Worm (Caenorhabditis elegans) whole organism, early embryonic: Measurements from ENCODE around the gene T27D12.1.

Source experiments
- B0310.2 ChIP-seq: sonication (generic microtip); optimal IDR thresholded peaks from 2 replicates; lab custom pipeline; 2016; ENCODE audit warnings: mild to moderate bottlenecking, missing genetic modification characterization, missing compliant biosample characterization
- F13C5.2 ChIP-seq: sonication (generic microtip); optimal IDR thresholded peaks from 2 replicates; lab custom pipeline; 2017; ENCODE audit warnings: mild to moderate bottlenecking, missing genetic modification characterization, inconsistent platforms, missing compliant biosample characterization
- ama-1 ChIP-seq: fragments of 150-350 bp; optimal IDR thresholded peaks from 2 replicates; lab custom pipeline; 2014
- ceh-13 ChIP-seq: fragments of 200-800 bp; sonication (Bioruptor generic); optimal IDR thresholded peaks from 2 replicates; lab custom pipeline; 2018; ENCODE audit warnings: mild to moderate bottlenecking, missing genetic modification characterization, missing compliant biosample characterization
- ets-7 ChIP-seq: sonication (generic microtip); optimal IDR thresholded peaks from 2 replicates; lab custom pipeline; 2016; ENCODE audit warnings: missing genotype, missing genetic modification characterization, missing compliant biosample characterization
- flt-1 ChIP-seq: fragments of 200-800 bp; sonication (Bioruptor generic); IDR thresholded peaks from 2 replicates; pipeline ENCODE4 v1.3.6; 2022; ENCODE audit warnings: missing genetic modification characterization, missing compliant biosample characterization
- hnd-1 ChIP-seq: sonication (generic microtip); optimal IDR thresholded peaks from 2 replicates; lab custom pipeline; 2016; ENCODE audit warnings: missing genetic modification characterization, missing compliant biosample characterization
- pes-1 ChIP-seq: fragments of 200-800 bp; sonication (Bioruptor generic); IDR thresholded peaks from 2 replicates; pipeline ENCODE4 v1.3.6; 2022; ENCODE audit warnings: missing genetic modification reagents, missing genetic modification characterization, missing compliant biosample characterization
- tbx-37 ChIP-seq: fragments of 200-800 bp; sonication (Bioruptor generic); conservative IDR thresholded peaks from 2 replicates; pipeline ENCODE4 v1.3.6; 2022; ENCODE audit warnings: missing genetic modification reagents, missing genetic modification characterization, missing compliant biosample characterization

DNA sequence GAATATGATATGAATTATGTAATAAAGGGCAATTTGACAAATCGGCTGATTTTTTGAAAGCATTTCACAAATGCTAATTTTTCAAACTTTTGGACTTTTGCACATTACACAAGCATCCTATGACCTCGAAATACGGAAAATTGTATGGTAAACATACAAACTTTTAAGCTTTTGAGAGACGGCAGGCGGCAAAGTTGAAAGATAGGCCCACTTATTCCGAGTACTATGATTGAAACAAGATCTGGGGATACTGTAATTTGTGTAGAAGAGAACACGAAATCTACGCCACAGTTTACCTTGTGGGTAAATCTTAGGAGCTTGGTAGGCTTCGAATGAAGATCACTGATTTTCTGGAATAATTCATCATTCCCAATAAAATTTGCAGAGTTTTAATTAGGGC is 41.2 kb downstream of the T27D12.1 start, which contains the start of gene ZK930.6:
- TF ChIP-seq pes-1 (GFP tag; lab: Robert Waterston, UW) (no peak), ceh-13 (no peak), ets-7 (tag; lab: Kevin White, UChicago) (no peak), tbx-37 (GFP tag; lab: Robert Waterston, UW) (no peak), flt-1 (GFP tag; lab: Robert Waterston, UW) (no peak), ama-1 (lab: Kevin White, UChicago) (no peak), hnd-1 (tag; lab: Kevin White, UChicago) (no peak), B0310.2 (no peak), F13C5.2 (no peak)
